Fruit fly (Drosophila melanogaster) whole organism, embryonic: Measurements from ENCODE around the gene foi.

Experiments
- CG11247 ChIP-seq: fragments of 200-800 bp; sonication (Bioruptor generic); IDR thresholded peaks from 2 replicates; pipeline ENCODE4 v1.3.6; 2022; ENCODE audit warnings: missing biosample characterization, missing genetic modification characterization
- CG11560 ChIP-seq: fragments of 200-800 bp; sonication (Bioruptor generic); IDR thresholded peaks from 3 replicates; pipeline ENCODE4 v1.3.6; 2022; ENCODE audit warnings: missing biosample characterization, missing genetic modification characterization
- CG16779 ChIP-seq: fragments of 200-800 bp; sonication (Bioruptor generic); IDR thresholded peaks from 2 replicates; pipeline ENCODE4 v1.3.6; 2022; ENCODE audit warnings: missing biosample characterization, missing genetic modification characterization
- Dek ChIP-seq: fragments of 200-800 bp; sonication (Bioruptor generic); optimal IDR thresholded peaks from 3 replicates; lab custom pipeline; 2019; ENCODE audit warnings: missing biosample characterization, mild to moderate bottlenecking, missing genetic modification characterization, moderate library complexity
- Sin3A ChIP-seq: fragments of >200 bp; optimal IDR thresholded peaks from 2 replicates; lab custom pipeline; 2018
- abd-A ChIP-seq: fragments of 200-800 bp; sonication (Bioruptor generic); optimal IDR thresholded peaks from 3 replicates; lab custom pipeline; 2019; ENCODE audit warnings: missing biosample characterization, mild to moderate bottlenecking, missing genetic modification characterization, moderate library complexity
- bigmax ChIP-seq: fragments of 200-800 bp; sonication (Bioruptor generic); optimal IDR thresholded peaks from 2 replicates; lab custom pipeline; 2018; ENCODE audit warnings: missing biosample characterization, mild to moderate bottlenecking, missing genetic modification characterization
- exex ChIP-seq: fragments of 200-800 bp; sonication (Bioruptor generic); optimal IDR thresholded peaks from 4 replicates; lab custom pipeline; 2018; ENCODE audit warnings: missing biosample characterization, mild to moderate bottlenecking, missing genetic modification characterization, moderate library complexity
- klu ChIP-seq: fragments of 200-800 bp; sonication (Bioruptor generic); IDR thresholded peaks from 2 replicates; pipeline ENCODE4 v1.3.6; 2022; ENCODE audit warnings: missing biosample characterization, missing genetic modification characterization

dm6 chr3L:8512428-8512827 is 12.6 kb upstream of the foi start, which contains the start of gene CG6765:
- TF ChIP-seq exex (tag; lab: Kevin White, UChicago) (no peak), CG11560 (tag; lab: Robert Waterston, UW) (no peak), bigmax (GFP tag; lab: Kevin White, UChicago) (no peak), Sin3A (lab: Kevin White, UChicago) (no peak), CG16779 (GFP tag; lab: Robert Waterston, UW) (no peak), abd-A (tag; lab: Kevin White, UChicago) (no peak), CG11247 (no peak), klu (GFP tag; lab: Robert Waterston, UW) (no peak), Dek (tag; lab: Kevin White, UChicago) (no peak)
